Fruit fly (Drosophila melanogaster): Measurements from ENCODE around the gene BicD.

BicD gene

dm6 chr2L:17484174-17484573 lies 11.2 kb upstream of the BicD start, which contains the start of the genes GCS2beta and CG5131 (continued):
- 0 out of 2 replicates have a peak, but pooled peaks have one; percentile 54 for TF ChIP-seq dan (GFP tag; IDR thresholded peaks at IDR 0.05)
- peak; percentile 79 for TF ChIP-seq CG2875 (GFP tag; optimal IDR thresholded peaks at IDR 0.05)
- TF ChIP-seq inv (GFP tag; IDR thresholded peaks at IDR 0.05; ENCODE audit: partially characterized antibody), result peak; percentile 88
- TF ChIP-seq lab (GFP tag; optimal IDR thresholded peaks at IDR 0.05), result peak; percentile 95
- TF ChIP-seq CG1529 (GFP tag; optimal IDR thresholded peaks at IDR 0.05), result peak; percentile 77
- peak; percentile 74; the same call in 2 of the 3 replicates for TF ChIP-seq zen2 (GFP tag; IDR thresholded peaks at IDR 0.05; ENCODE audit: partially characterized antibody)
- TF ChIP-seq CG8388 (GFP tag; optimal IDR thresholded peaks at IDR 0.05), result peak; percentile 82
- TF ChIP-seq bsh (GFP tag; optimal IDR thresholded peaks at IDR 0.05), result peak; percentile 18 to 87
- peak; percentile 85 for TF ChIP-seq peb (GFP tag; IDR thresholded peaks at IDR 0.05)
- peak; percentile 67 for TF ChIP-seq dimm (GFP tag; IDR thresholded peaks at IDR 0.05)
- peak; percentile 92 for TF ChIP-seq CG4424 (GFP tag; optimal IDR thresholded peaks at IDR 0.05)
- peak; percentile 60 for TF ChIP-seq MESR4 (GFP tag; optimal IDR thresholded peaks at IDR 0.05)
- TF ChIP-seq Dad (GFP tag; optimal IDR thresholded peaks at IDR 0.05), result peak; percentile 94
- no peak for TF ChIP-seq CG7745 (tag; optimal IDR thresholded peaks at IDR 0.05)
- TF ChIP-seq CG17186 (GFP tag; optimal IDR thresholded peaks at IDR 0.05), result peak; percentile 90
- peak; percentile 92 for TF ChIP-seq ase (GFP tag; IDR thresholded peaks at IDR 0.05)
- TF ChIP-seq fd64A (GFP tag; optimal IDR thresholded peaks at IDR 0.05), result peak; percentile 58
- peak; percentile 97 for TF ChIP-seq CG9437 (GFP tag; optimal IDR thresholded peaks at IDR 0.05)
- peak; percentile 80 for TF ChIP-seq CG5953 (GFP tag; IDR thresholded peaks at IDR 0.05)
- peak; percentile 88 for TF ChIP-seq CG18011 (GFP tag; optimal IDR thresholded peaks at IDR 0.05)
- no peak for TF ChIP-seq CG15479 (GFP tag; optimal IDR thresholded peaks at IDR 0.05)
- peak in 1 of 2 experiments; percentile 21 for TF ChIP-seq Hr78 (GFP tag; optimal IDR thresholded peaks at IDR 0.05)
- peak; percentile 93 for TF ChIP-seq az2 (GFP tag; optimal IDR thresholded peaks at IDR 0.05)
- peak; percentile 92 for TF ChIP-seq CG6689 (GFP tag; IDR thresholded peaks at IDR 0.05)
- peak; percentile 95 for TF ChIP-seq CG14014 (GFP tag; IDR thresholded peaks at IDR 0.05)
- TF ChIP-seq Deaf1 (tag; optimal IDR thresholded peaks at IDR 0.05), result no peak
- no peak for TF ChIP-seq hth (optimal IDR thresholded peaks at IDR 0.05)
- TF ChIP-seq CG3163 (GFP tag; optimal IDR thresholded peaks at IDR 0.05), result peak; percentile 84
- peak; percentile 84 for TF ChIP-seq CG11093 (GFP tag; IDR thresholded peaks at IDR 0.05)
- peak; percentile 80 for TF ChIP-seq B-H2 (GFP tag; optimal IDR thresholded peaks at IDR 0.05)
- peak; percentile 76 for TF ChIP-seq CG10267 (tag; optimal IDR thresholded peaks at IDR 0.05)
- TF ChIP-seq en (GFP tag; optimal IDR thresholded peaks at IDR 0.05), result peak; percentile 83
- TF ChIP-seq HmgD (GFP tag; optimal IDR thresholded peaks at IDR 0.05), result peak; percentile 97
- TF ChIP-seq CG17385 (GFP tag; optimal IDR thresholded peaks at IDR 0.05), result peak; percentile 78
- peak; percentile 94 for TF ChIP-seq Doc3 (GFP tag; IDR thresholded peaks at IDR 0.05; ENCODE audit: partially characterized antibody)
- peak; percentile 88 for TF ChIP-seq CG13123 (GFP tag; optimal IDR thresholded peaks at IDR 0.05)
- TF ChIP-seq Spps (tag; optimal IDR thresholded peaks at IDR 0.05), result peak; percentile 56
- TF ChIP-seq CG16813 (GFP tag; IDR thresholded peaks at IDR 0.05; ENCODE audit: partially characterized antibody), result peak; percentile 94
- TF ChIP-seq CG4328 (GFP tag; optimal IDR thresholded peaks at IDR 0.05), result peak; percentile 71
- TF ChIP-seq HLH3B (GFP tag; IDR thresholded peaks at IDR 0.05), result peak; percentile 91
- TF ChIP-seq CG15073 (GFP tag; optimal IDR thresholded peaks at IDR 0.05), result peak; percentile 63
- TF ChIP-seq CG15514 (GFP tag; optimal IDR thresholded peaks at IDR 0.05), result peak; percentile 88
- peak; percentile 83 for TF ChIP-seq ewg (GFP tag; optimal IDR thresholded peaks at IDR 0.05)
- peak; percentile 88 for TF ChIP-seq NC2α (GFP tag; optimal IDR thresholded peaks at IDR 0.05)
- TF ChIP-seq caup (GFP tag; optimal IDR thresholded peaks at IDR 0.05; ENCODE audit: severe bottlenecking), result peak; percentile 90
- peak; percentile 94 for TF ChIP-seq knrl (GFP tag; IDR thresholded peaks at IDR 0.05; ENCODE audit: partially characterized antibody)
- TF ChIP-seq CG10979 (tag; optimal IDR thresholded peaks at IDR 0.05), result peak; percentile 78
- peak; percentile 85 for TF ChIP-seq amos (GFP tag; IDR thresholded peaks at IDR 0.05; ENCODE audit: partially characterized antibody)
- peak; percentile 95 for TF ChIP-seq CG14441 (GFP tag; IDR thresholded peaks at IDR 0.05)

All from whole organism, embryonic.